Fruit fly (Drosophila melanogaster) whole organism, embryonic: ENCODE results near the gene Cpr67Fa1.

Experiments
- Asciz ChIP-seq: fragments of 200-800 bp; sonication (Bioruptor generic); optimal IDR thresholded peaks from 2 replicates; lab custom pipeline; 2017; ENCODE audit warnings: missing biosample characterization, mild to moderate bottlenecking, missing genetic modification characterization, missing genetic modification reagents
- Atf3 ChIP-seq: fragments of 200-800 bp; sonication (Bioruptor generic); optimal IDR thresholded peaks from 3 replicates; lab custom pipeline; 2016; ENCODE audit warnings: missing biosample characterization, missing genetic modification characterization
- BEAF-32 ChIP-seq: fragments of 200-800 bp; sonication (Bioruptor generic); optimal IDR thresholded peaks from 3 replicates; lab custom pipeline; 2017; ENCODE audit warnings: missing biosample characterization, missing genetic modification characterization, mild to moderate bottlenecking, moderate library complexity, missing genetic modification reagents
- CG11504 ChIP-seq: fragments of 200-800 bp; sonication (Bioruptor generic); optimal IDR thresholded peaks from 3 replicates; lab custom pipeline; 2019; ENCODE audit warnings: missing biosample characterization, mild to moderate bottlenecking, missing genetic modification characterization, moderate library complexity
- CG11560 ChIP-seq: fragments of 200-800 bp; sonication (Bioruptor generic); IDR thresholded peaks from 3 replicates; pipeline ENCODE4 v1.3.6; 2022; ENCODE audit warnings: missing biosample characterization, missing genetic modification characterization
- CG12299 ChIP-seq: fragments of 200-800 bp; sonication (Bioruptor generic); optimal IDR thresholded peaks from 2 replicates; lab custom pipeline; 2018; ENCODE audit warnings: missing biosample characterization, mild to moderate bottlenecking, missing genetic modification characterization
- CG15011 ChIP-seq: fragments of 200-800 bp; sonication (Bioruptor generic); optimal IDR thresholded peaks from 3 replicates; lab custom pipeline; 2018; ENCODE audit warnings: missing biosample characterization, mild to moderate bottlenecking, missing genetic modification characterization
- CG16815 ChIP-seq: fragments of 200-800 bp; sonication (Bioruptor generic); optimal IDR thresholded peaks from 3 replicates; lab custom pipeline; 2017; ENCODE audit warnings: missing biosample characterization, mild to moderate bottlenecking, missing genetic modification characterization
- CG17912 ChIP-seq: fragments of 200-800 bp; sonication (Bioruptor generic); optimal IDR thresholded peaks from 2 replicates; lab custom pipeline; 2018; ENCODE audit warnings: missing biosample characterization, mild to moderate bottlenecking, missing genetic modification characterization
- CG18476 ChIP-seq: fragments of 200-800 bp; sonication (Bioruptor generic); optimal IDR thresholded peaks from 2 replicates; lab custom pipeline; 2016; ENCODE audit warnings: missing biosample characterization, mild to moderate bottlenecking, missing genetic modification characterization
- CG31224 ChIP-seq: fragments of 200-800 bp; sonication (Bioruptor generic); IDR thresholded peaks from 2 replicates; pipeline ENCODE4 v1.3.6; 2022; ENCODE audit warnings: missing biosample characterization, missing genetic modification characterization
- CG31388 ChIP-seq: fragments of 200-800 bp; sonication (Bioruptor generic); optimal IDR thresholded peaks from 2 replicates; lab custom pipeline; 2016; ENCODE audit warnings: missing biosample characterization, missing genetic modification characterization
- CG34422 ChIP-seq: fragments of 200-800 bp; sonication (Bioruptor generic); IDR thresholded peaks from 3 replicates; pipeline ENCODE4 v1.3.6; 2022; ENCODE audit warnings: missing biosample characterization, missing genetic modification characterization
- CG3726 ChIP-seq: fragments of 200-800 bp; sonication (Bioruptor generic); IDR thresholded peaks from 3 replicates; pipeline ENCODE4, ENCODE4 v1.3.6; 2022; ENCODE audit warnings: missing biosample characterization, missing genetic modification characterization
- CG5953 ChIP-seq: fragments of 200-800 bp; sonication (Bioruptor generic); IDR thresholded peaks from 2 replicates; pipeline ENCODE4 v1.3.6; 2022; ENCODE audit warnings: missing biosample characterization, missing genetic modification characterization
- CG6254 ChIP-seq: fragments of 200-800 bp; sonication (Bioruptor generic); optimal IDR thresholded peaks from 3 replicates; lab custom pipeline; 2017; ENCODE audit warnings: mild to moderate bottlenecking, missing biosample characterization, missing genetic modification reagents, missing genetic modification characterization
- CG7357 ChIP-seq: fragments of 200-800 bp; sonication (Bioruptor generic); IDR thresholded peaks from 3 replicates; pipeline ENCODE4 v1.3.6; 2022; ENCODE audit warnings: missing biosample characterization, missing genetic modification characterization
- CG7786 ChIP-seq: fragments of 200-800 bp; sonication (Bioruptor generic); optimal IDR thresholded peaks from 2 replicates; lab custom pipeline; 2016; ENCODE audit warnings: missing biosample characterization, missing genetic modification characterization
- CG7839 ChIP-seq: fragments of 200-800 bp; sonication (Bioruptor generic); optimal IDR thresholded peaks from 3 replicates; lab custom pipeline; 2018; ENCODE audit warnings: missing biosample characterization, mild to moderate bottlenecking, missing genetic modification characterization, moderate library complexity
- CG7928 ChIP-seq: fragments of 200-800 bp; sonication (Bioruptor generic); optimal IDR thresholded peaks from 2 replicates; lab custom pipeline; 2017; ENCODE audit warnings: missing biosample characterization, mild to moderate bottlenecking, missing genetic modification characterization
- CG9609 ChIP-seq: fragments of 200-800 bp; sonication (Bioruptor generic); optimal IDR thresholded peaks from 3 replicates; lab custom pipeline; 2016; ENCODE audit warnings: missing biosample characterization, missing genetic modification characterization
- CG9817 ChIP-seq: fragments of 200-800 bp; sonication (Bioruptor generic); optimal IDR thresholded peaks from 2 replicates; lab custom pipeline; 2018; ENCODE audit warnings: missing biosample characterization, mild to moderate bottlenecking, missing genetic modification characterization, moderate library complexity
- CG9932 ChIP-seq: fragments of 200-800 bp; sonication (Bioruptor generic); IDR thresholded peaks from 2 replicates; pipeline ENCODE4 v1.3.6; 2022; ENCODE audit warnings: missing biosample characterization, missing genetic modification characterization
- Camta ChIP-seq: fragments of 200-800 bp; sonication (Bioruptor generic); optimal IDR thresholded peaks from 2 replicates; lab custom pipeline; 2016; ENCODE audit warnings: missing biosample characterization, missing genetic modification characterization
- D19A ChIP-seq: fragments of 200-800 bp; optimal IDR thresholded peaks from 3 replicates; lab custom pipeline; 2019; ENCODE audit warnings: missing biosample characterization, mild to moderate bottlenecking, missing genetic modification characterization, moderate library complexity
- Lim3 ChIP-seq: fragments of 200-800 bp; sonication (Bioruptor generic); IDR thresholded peaks from 2 replicates; pipeline ENCODE4 v1.3.6; 2022; ENCODE audit warnings: missing biosample characterization, missing genetic modification characterization
- MTF-1 ChIP-seq: fragments of 200-800 bp; sonication (Bioruptor generic); optimal IDR thresholded peaks from 2 replicates; lab custom pipeline; 2018; ENCODE audit warnings: missing biosample characterization, mild to moderate bottlenecking, missing genetic modification characterization, borderline replicate concordance
- Opbp ChIP-seq: fragments of 200-800 bp; sonication (Bioruptor generic); IDR thresholded peaks from 3 replicates; pipeline ENCODE4 v1.3.6; 2022; ENCODE audit warnings: missing biosample characterization, missing genetic modification characterization; ENCODE audit not compliant: partially characterized antibody
- Sox100B ChIP-seq: fragments of 200-800 bp; sonication (Bioruptor generic); optimal IDR thresholded peaks from 3 replicates; lab custom pipeline; 2018; ENCODE audit warnings: missing biosample characterization, mild to moderate bottlenecking, missing genetic modification characterization
- Sry-δ ChIP-seq: fragments of 200-800 bp; sonication (Bioruptor generic); optimal IDR thresholded peaks from 2 replicates; lab custom pipeline; 2016; ENCODE audit warnings: missing biosample characterization, missing genetic modification characterization
- bcd ChIP-seq: fragments of 200-800 bp; sonication (Bioruptor generic); optimal IDR thresholded peaks from 2 replicates; lab custom pipeline; 2017; ENCODE audit warnings: missing biosample characterization, mild to moderate bottlenecking, missing genetic modification characterization
- chm ChIP-seq: fragments of 200-800 bp; sonication (Bioruptor generic); IDR thresholded peaks from 2 replicates; pipeline ENCODE4 v1.3.6; 2022; ENCODE audit warnings: missing biosample characterization, missing genetic modification characterization
- chn ChIP-seq: fragments of 200-800 bp; sonication (Bioruptor generic); optimal IDR thresholded peaks from 2 replicates; lab custom pipeline; 2016; ENCODE audit warnings: missing biosample characterization, missing genetic modification characterization
- dan ChIP-seq: fragments of 200-800 bp; sonication (Bioruptor generic); IDR thresholded peaks from 2 replicates; pipeline ENCODE4 v1.3.6; 2022; ENCODE audit warnings: missing biosample characterization, missing genetic modification characterization
- dpn ChIP-seq, 2 experiments: fragments of 200-800 bp; sonication (Bioruptor generic); optimal IDR thresholded peaks; 3 replicates each; lab custom pipeline; 2016; ENCODE audit warnings: missing biosample characterization in 2 of 2, missing genetic modification characterization in 2 of 2
- gfzf ChIP-seq: fragments of 200-800 bp; sonication (Bioruptor generic); optimal IDR thresholded peaks from 2 replicates; lab custom pipeline; 2016; ENCODE audit warnings: missing biosample characterization, mild to moderate bottlenecking, missing genetic modification characterization, moderate library complexity
- jumu ChIP-seq: fragments of 200-800 bp; sonication (Bioruptor generic); optimal IDR thresholded peaks from 3 replicates; lab custom pipeline; 2016; ENCODE audit warnings: missing biosample characterization, missing genetic modification characterization
- ken ChIP-seq: fragments of 200-800 bp; sonication (Bioruptor generic); IDR thresholded peaks from 3 replicates; pipeline ENCODE4 v1.3.6; 2022; ENCODE audit warnings: missing biosample characterization, missing genetic modification characterization
- maf-S ChIP-seq: fragments of 200-800 bp; sonication (Bioruptor generic); optimal IDR thresholded peaks from 2 replicates; lab custom pipeline; 2016; ENCODE audit warnings: missing biosample characterization, missing genetic modification characterization
- oc ChIP-seq: fragments of 200-800 bp; sonication (Bioruptor generic); optimal IDR thresholded peaks from 2 replicates; lab custom pipeline; 2018; ENCODE audit warnings: missing biosample characterization, mild to moderate bottlenecking, missing genetic modification characterization, moderate library complexity
- org-1 ChIP-seq: fragments of 200-800 bp; sonication (Bioruptor generic); optimal IDR thresholded peaks from 2 replicates; lab custom pipeline; 2017; ENCODE audit warnings: missing biosample characterization, missing genetic modification characterization
- pfk ChIP-seq: fragments of 200-800 bp; sonication (Bioruptor generic); optimal IDR thresholded peaks from 2 replicates; lab custom pipeline; 2018; ENCODE audit warnings: missing biosample characterization, mild to moderate bottlenecking, missing genetic modification characterization, moderate library complexity
- pnt ChIP-seq: fragments of 200-800 bp; sonication (Bioruptor generic); optimal IDR thresholded peaks from 3 replicates; lab custom pipeline; 2016; ENCODE audit warnings: missing biosample characterization, missing genetic modification characterization
- pros ChIP-seq: fragments of 200-800 bp; sonication (Bioruptor generic); optimal IDR thresholded peaks from 3 replicates; lab custom pipeline; 2019; ENCODE audit warnings: missing biosample characterization, mild to moderate bottlenecking, missing genetic modification characterization, moderate library complexity
- pum ChIP-seq: fragments of 200-800 bp; sonication (Bioruptor generic); optimal IDR thresholded peaks from 2 replicates; lab custom pipeline; 2016; ENCODE audit warnings: missing biosample characterization, missing genetic modification characterization
- shn ChIP-seq: fragments of 200-800 bp; sonication (Bioruptor generic); optimal IDR thresholded peaks from 3 replicates; lab custom pipeline; 2016; ENCODE audit warnings: missing biosample characterization, missing genetic modification characterization
- tap ChIP-seq: fragments of 200-800 bp; optimal IDR thresholded peaks from 3 replicates; lab custom pipeline; 2019; ENCODE audit warnings: missing biosample characterization, mild to moderate bottlenecking, missing genetic modification characterization, moderate library complexity
- unpg ChIP-seq: fragments of 200-800 bp; sonication (Bioruptor generic); optimal IDR thresholded peaks from 3 replicates; lab custom pipeline; 2018; ENCODE audit warnings: missing biosample characterization, mild to moderate bottlenecking, missing genetic modification characterization, moderate library complexity
- vvl ChIP-seq: fragments of 200-800 bp; sonication (Bioruptor generic); IDR thresholded peaks from 2 replicates; pipeline ENCODE4 v1.3.6; 2022; ENCODE audit warnings: missing biosample characterization, missing genetic modification characterization

The Cpr67Fa1 gene

DNA sequence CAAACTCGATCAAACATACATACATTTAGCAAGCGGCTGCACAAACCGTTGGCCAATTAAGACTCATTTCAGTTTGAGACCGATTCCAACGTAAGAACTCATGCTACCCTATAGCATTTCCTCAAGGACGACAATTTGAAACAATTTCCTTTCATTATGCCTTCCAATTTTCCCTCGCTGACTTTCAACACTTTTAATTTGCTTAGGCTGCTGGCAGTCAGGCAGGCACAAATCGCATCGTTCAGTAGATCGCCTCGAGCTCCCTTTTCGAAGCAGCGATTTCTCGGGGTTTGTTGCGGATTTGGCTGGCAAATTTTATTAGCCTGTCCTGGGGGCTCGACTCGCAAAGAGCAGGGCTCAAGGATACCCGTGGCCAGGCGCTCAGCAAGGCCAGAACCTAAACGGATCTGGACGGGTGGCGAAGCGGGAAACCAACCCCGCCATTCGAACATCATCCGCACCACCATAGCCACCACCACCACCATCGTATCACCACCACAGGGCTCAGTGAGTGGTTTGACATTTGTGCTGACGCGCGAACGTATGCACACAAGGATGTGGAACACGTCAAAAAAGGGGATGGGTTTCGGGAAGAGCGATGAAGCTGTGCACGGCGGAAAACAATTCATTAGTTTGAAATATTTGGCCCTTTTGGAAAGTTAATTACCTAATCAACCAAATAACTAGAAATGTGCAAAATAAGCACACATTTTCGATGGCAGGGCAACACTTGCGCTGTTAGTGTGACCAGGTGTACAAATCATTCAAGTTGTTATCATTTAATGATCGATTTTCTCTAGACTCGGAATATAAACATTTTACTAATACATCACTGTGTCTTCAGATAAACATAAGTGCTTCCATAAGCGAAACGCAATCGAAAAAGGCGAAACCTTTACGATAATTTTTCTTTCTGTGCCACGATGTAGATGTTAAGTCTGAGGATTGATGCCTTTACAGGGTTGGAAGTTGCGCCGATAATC, 45.0 kb upstream of the Cpr67Fa1 start (continued):
- no peak for TF ChIP-seq dan (GFP tag; lab: Robert Waterston, UW)
- TF ChIP-seq Atf3 (GFP tag; lab: Kevin White, UChicago), result peak; percentile 31
- TF ChIP-seq D19A, result peak; percentile 50
- TF ChIP-seq CG6254, result peak; percentile 27
- TF ChIP-seq vvl (GFP tag; lab: Robert Waterston, UW), result no peak
- TF ChIP-seq pnt, result peak; percentile 45
- TF ChIP-seq CG31224 (GFP tag; lab: Robert Waterston, UW), result peak; percentile 88
- peak; percentile 17 for TF ChIP-seq oc (tag; lab: Kevin White, UChicago)
- TF ChIP-seq CG11560 (tag; lab: Robert Waterston, UW), result no peak
- TF ChIP-seq chm (GFP tag; lab: Robert Waterston, UW), result peak; percentile 59
- TF ChIP-seq CG7786, result peak; percentile 35
- no peak for TF ChIP-seq tap (tag; lab: Kevin White, UChicago)
- TF ChIP-seq CG31388, result no peak
- no peak for TF ChIP-seq CG3726 (GFP tag; lab: Robert Waterston, UW)
- no peak for TF ChIP-seq CG7928
- TF ChIP-seq dpn (GFP tag; optimal IDR thresholded peaks at IDR 0.05; lab: Kevin White, UChicago), result peak; percentile 19 to 23
- peak; percentile 35 for TF ChIP-seq bcd (GFP tag; lab: Kevin White, UChicago)
- TF ChIP-seq ken (GFP tag; lab: Robert Waterston, UW), result peak; percentile 22; the same call in 1 of the 3 replicates
- peak; percentile 2 for TF ChIP-seq CG12299 (tag; lab: Kevin White, UChicago)
- no peak for TF ChIP-seq Lim3
- no peak for TF ChIP-seq CG15011 (GFP tag; lab: Kevin White, UChicago)
- peak; percentile 3 for TF ChIP-seq Camta (GFP tag; lab: Kevin White, UChicago)
- TF ChIP-seq gfzf (GFP tag; lab: Kevin White, UChicago), result peak; percentile 15
- TF ChIP-seq pfk, result no peak
- TF ChIP-seq CG9609 (GFP tag; lab: Kevin White, UChicago), result peak; percentile 10
- no peak for TF ChIP-seq CG9817
- peak; percentile 41 for TF ChIP-seq Asciz (GFP tag; lab: Kevin White, UChicago)
- peak; percentile 42 for TF ChIP-seq pum (GFP tag; lab: Kevin White, UChicago)
- TF ChIP-seq CG16815, result peak; percentile 32
- no peak for TF ChIP-seq BEAF-32 (GFP tag; lab: Kevin White, UChicago)
- no peak for TF ChIP-seq chn (GFP tag; lab: Kevin White, UChicago)
- peak; percentile 56 for TF ChIP-seq shn
- peak; percentile 9 for TF ChIP-seq maf-S (GFP tag; lab: Kevin White, UChicago)
- no peak for TF ChIP-seq CG5953 (GFP tag; lab: Robert Waterston, UW)
- TF ChIP-seq MTF-1 (GFP tag; lab: Kevin White, UChicago), result no peak
- TF ChIP-seq CG34422 (GFP tag; lab: Robert Waterston, UW), result no peak
- peak; percentile 47 for TF ChIP-seq jumu (GFP tag; lab: Kevin White, UChicago)
- 0 out of 3 replicates have a peak, but pooled peaks have one; percentile 26 for TF ChIP-seq CG7357 (GFP tag; lab: Robert Waterston, UW)
- TF ChIP-seq CG18476, result no peak
- peak; percentile 45 for TF ChIP-seq org-1 (GFP tag; lab: Kevin White, UChicago)
- peak; percentile 63 for TF ChIP-seq CG7839 (tag; lab: Kevin White, UChicago)
- TF ChIP-seq CG17912, result no peak
- peak; percentile 34 for TF ChIP-seq unpg (GFP tag; lab: Kevin White, UChicago)
- peak; percentile 4 for TF ChIP-seq Sry-δ
- TF ChIP-seq pros, result peak; percentile 91
- TF ChIP-seq Opbp (GFP tag; lab: Robert Waterston, UW), result no peak
- TF ChIP-seq CG9932 (GFP tag; lab: Robert Waterston, UW), result no peak
- TF ChIP-seq CG11504 (tag; lab: Kevin White, UChicago), result peak; percentile 67
- peak; percentile 62 for TF ChIP-seq Sox100B
